Worm (Caenorhabditis elegans): ENCODE results near the gene Y48A6B.7.
"Not testable (repeated sequence)": the region's sequence is repeated elsewhere in the genome, so short reads cannot be mapped to it uniquely, and the experiment has no call there.

Gene Y48A6B.7

ce11 chrIII:11036132-11036531 is 9.8 kb upstream of the Y48A6B.7 start:
- peak; percentile 94 for TF ChIP-seq egl-5 (tag; optimal IDR thresholded peaks at IDR 0.05)
- no peak for TF ChIP-seq nhr-77 (tag; optimal IDR thresholded peaks at IDR 0.05)
- peak; percentile 53 for TF ChIP-seq R02D3.7 (tag; optimal IDR thresholded peaks at IDR 0.05)
- TF ChIP-seq elt-2 (tag; optimal IDR thresholded peaks at IDR 0.05) = peak; percentile 53
- TF ChIP-seq snpc-4 (tag; optimal IDR thresholded peaks at IDR 0.05) = peak; percentile 39
- no peak for TF ChIP-seq nhr-12 (tag; optimal IDR thresholded peaks at IDR 0.05)
- no peak for TF ChIP-seq mml-1 (tag; optimal IDR thresholded peaks at IDR 0.05)
- peak; percentile 64 for TF ChIP-seq nhr-23 (tag; optimal IDR thresholded peaks at IDR 0.05)
- no peak for TF ChIP-seq nhr-76 (tag; optimal IDR thresholded peaks at IDR 0.05)
- TF ChIP-seq tbx-2 (tag; optimal IDR thresholded peaks at IDR 0.05) = no peak
- peak; percentile 33 for TF ChIP-seq lin-39 (tag; optimal IDR thresholded peaks at IDR 0.05)
- TF ChIP-seq fkh-2 (tag; optimal IDR thresholded peaks at IDR 0.05) = no peak
- TF ChIP-seq pqm-1 (tag; optimal IDR thresholded peaks at IDR 0.05) = peak; percentile 16
- TF ChIP-seq fkh-10 (GFP tag; optimal IDR thresholded peaks at IDR 0.05) = no peak
- peak; percentile 62 for TF ChIP-seq hmg-11 (tag; optimal IDR thresholded peaks at IDR 0.05)
- peak; percentile 37 for TF ChIP-seq ceh-82 (tag; optimal IDR thresholded peaks at IDR 0.05)
- TF ChIP-seq nhr-25 (tag; optimal IDR thresholded peaks at IDR 0.05) = peak; percentile 34
- TF ChIP-seq nhr-237 (tag; optimal IDR thresholded peaks at IDR 0.05) = no peak
- peak; percentile 79 for TF ChIP-seq pha-4 (tag; optimal IDR thresholded peaks at IDR 0.05)
- peak; percentile 11 for TF ChIP-seq jun-1 (tag; optimal IDR thresholded peaks at IDR 0.05)
- TF ChIP-seq fos-1 (tag; optimal IDR thresholded peaks at IDR 0.05) = no peak
- peak; percentile 75 for TF ChIP-seq lin-15B (tag; optimal IDR thresholded peaks at IDR 0.05)
- TF ChIP-seq ZK546.5 (tag; optimal IDR thresholded peaks at IDR 0.05) = no peak
- no peak for TF ChIP-seq ama-1 (optimal IDR thresholded peaks at IDR 0.05)
- TF ChIP-seq skn-1 (tag; optimal IDR thresholded peaks at IDR 0.05) = no peak
- peak; percentile 25 for TF ChIP-seq ceh-28 (tag; optimal IDR thresholded peaks at IDR 0.05)
- no peak for TF ChIP-seq elt-3 (tag; optimal IDR thresholded peaks at IDR 0.05)
- TF ChIP-seq ceh-16 (tag; optimal IDR thresholded peaks at IDR 0.05) = no peak
- TF ChIP-seq lsy-12 (tag; optimal IDR thresholded peaks at IDR 0.05) = peak; percentile 45
- TF ChIP-seq nfya-1 (tag; optimal IDR thresholded peaks at IDR 0.05; ENCODE audit: insufficient read depth) = peak; percentile 93
- no peak for TF ChIP-seq daf-12 (tag; optimal IDR thresholded peaks at IDR 0.05)

- TF ChIP-seq lin-15B (tag; optimal IDR thresholded peaks at IDR 0.05) (no peak), elt-2 (tag; optimal IDR thresholded peaks at IDR 0.05) (peak; percentile 36)
These were observed 6.5 kb upstream of the Y48A6B.7 start, which contains the start of gene Y48A6B.9 for ce11 chrIII:11032872-11033271. Gene Y48A6B.9, plus strand, starts transcription at chrIII:11033172.

ce11 chrIII:11031309-11031708 is 4.9 kb upstream of the Y48A6B.7 start, which contains the start of gene Y48A6B.14:
Gene Y48A6B.14, plus strand, starts transcription at chrIII:11031609.
- TF ChIP-seq sea-2 (GFP tag; optimal IDR thresholded peaks at IDR 0.05) (no peak), nhr-43 (tag; optimal IDR thresholded peaks at IDR 0.05; ENCODE audit: poor library complexity, severe bottlenecking) (no peak), ceh-9 (tag; optimal IDR thresholded peaks at IDR 0.05) (no peak), egl-5 (tag; optimal IDR thresholded peaks at IDR 0.05) (no peak), eor-1 (tag; optimal IDR thresholded peaks at IDR 0.05) (no peak), mml-1 (tag; optimal IDR thresholded peaks at IDR 0.05) (no peak), lsy-12 (tag; optimal IDR thresholded peaks at IDR 0.05) (no peak), nfya-1 (tag; optimal IDR thresholded peaks at IDR 0.05; ENCODE audit: insufficient read depth) (no peak), lin-15B (tag; optimal IDR thresholded peaks at IDR 0.05) (no peak), jun-1 (tag; optimal IDR thresholded peaks at IDR 0.05) (no peak), unc-39 (tag; optimal IDR thresholded peaks at IDR 0.05) (no peak), nhr-12 (tag; optimal IDR thresholded peaks at IDR 0.05) (no peak)

- TF ChIP-seq nhr-12, nhr-77, ceh-16 (tag; optimal IDR thresholded peaks at IDR 0.05): not testable (repeated sequence)
These were observed 3.0 kb upstream of the Y48A6B.7 start, which contains the start of gene Y48A6B.8 for ce11 chrIII:11029337-11029736. Gene Y48A6B.8, minus strand, starts transcription at chrIII:11029437.

Data from whole organism, L3 larva.